Worm (Caenorhabditis elegans) whole organism, L3 larva: ENCODE measurements around the gene srh-46.

Experiments used
- ama-1 ChIP-seq: fragments of 150-350 bp; optimal IDR thresholded peaks from 2 replicates; lab custom pipeline; 2018
- elt-3 ChIP-seq, 3 experiments: fragments of 150-350 bp in 1 of 3; sonication (generic microtip) in 2 of 3; optimal IDR thresholded peaks; 2 replicates in 2 of 3; 4 replicates in 1 of 3; lab custom pipeline; 2014 to 2017; ENCODE audit warnings: missing biosample characterization in 3 of 3, missing genetic modification characterization in 3 of 3
- jun-1 ChIP-seq: fragments of 150-350 bp; optimal IDR thresholded peaks from 2 replicates; lab custom pipeline; 2014; ENCODE audit warnings: missing biosample characterization, missing genetic modification reagents, missing genetic modification characterization
- lin-39 ChIP-seq: fragments of 150-350 bp; optimal IDR thresholded peaks from 2 replicates; lab custom pipeline; 2018; ENCODE audit warnings: missing biosample characterization, missing genetic modification reagents, missing genetic modification characterization
- mdl-1 ChIP-seq: fragments of 150-350 bp; optimal IDR thresholded peaks from 2 replicates; lab custom pipeline; 2014; ENCODE audit warnings: missing biosample characterization, missing genetic modification characterization
- nhr-77 ChIP-seq: fragments of 150-350 bp; optimal IDR thresholded peaks from 2 replicates; lab custom pipeline; 2014; ENCODE audit warnings: missing biosample characterization, missing genetic modification characterization
- pha-4 ChIP-seq: fragments of 150-350 bp; optimal IDR thresholded peaks from 2 replicates; lab custom pipeline; 2014; ENCODE audit warnings: missing biosample characterization, missing genetic modification reagents, missing genetic modification characterization
- pqm-1 ChIP-seq: fragments of 150-350 bp; optimal IDR thresholded peaks from 2 replicates; lab custom pipeline; 2017; ENCODE audit warnings: missing biosample characterization, missing genetic modification characterization, inconsistent platforms
- skn-1 ChIP-seq: fragments of 150-350 bp; optimal IDR thresholded peaks from 2 replicates; lab custom pipeline; 2014; ENCODE audit warnings: missing biosample characterization, missing genetic modification characterization
- unc-39 ChIP-seq: sonication (generic microtip); optimal IDR thresholded peaks from 4 replicates; lab custom pipeline; 2017; ENCODE audit warnings: missing biosample characterization, missing genetic modification characterization

- TF ChIP-seq jun-1: no peak
- no peak for TF ChIP-seq unc-39 (tag; lab: Kevin White, UChicago)
- no peak for TF ChIP-seq skn-1 (tag; lab: Kevin White, UChicago)
- TF ChIP-seq mdl-1: no peak
- no peak for TF ChIP-seq elt-3 (tag; optimal IDR thresholded peaks at IDR 0.05; lab: Kevin White, UChicago)
- no peak for TF ChIP-seq pha-4 (tag; lab: Kevin White, UChicago)
- TF ChIP-seq nhr-77 (tag; lab: Kevin White, UChicago): no peak
- TF ChIP-seq pqm-1 (tag; lab: Kevin White, UChicago): no peak
- TF ChIP-seq lin-39 (tag; lab: Kevin White, UChicago): no peak
- TF ChIP-seq ama-1 (lab: Kevin White, UChicago): no peak
Observed at ce11 chrV:11304879-11305278, 2.2 kb upstream of the srh-46 start, which contains the start of gene srh-45.
